Worm (Caenorhabditis elegans) whole organism, L4/young adult: ENCODE measurements around the gene C26B9.2.

Source experiments
- W03F9.2 ChIP-seq: fragments of 150-350 bp; optimal IDR thresholded peaks from 2 replicates; lab custom pipeline; 2014; ENCODE audit warnings: missing biosample characterization, missing genetic modification characterization
- dao-5 ChIP-seq: sonication (generic microtip); optimal IDR thresholded peaks from 2 replicates; lab custom pipeline; 2016; ENCODE audit warnings: missing genotype, missing genetic modification characterization, moderate library complexity, missing compliant biosample characterization
- him-1 ChIP-seq: sonication (generic microtip); optimal IDR thresholded peaks from 2 replicates; lab custom pipeline; 2016; ENCODE audit warnings: missing genotype, missing genetic modification reagents, missing genetic modification characterization, missing compliant biosample characterization

Gene C26B9.2

DNA sequence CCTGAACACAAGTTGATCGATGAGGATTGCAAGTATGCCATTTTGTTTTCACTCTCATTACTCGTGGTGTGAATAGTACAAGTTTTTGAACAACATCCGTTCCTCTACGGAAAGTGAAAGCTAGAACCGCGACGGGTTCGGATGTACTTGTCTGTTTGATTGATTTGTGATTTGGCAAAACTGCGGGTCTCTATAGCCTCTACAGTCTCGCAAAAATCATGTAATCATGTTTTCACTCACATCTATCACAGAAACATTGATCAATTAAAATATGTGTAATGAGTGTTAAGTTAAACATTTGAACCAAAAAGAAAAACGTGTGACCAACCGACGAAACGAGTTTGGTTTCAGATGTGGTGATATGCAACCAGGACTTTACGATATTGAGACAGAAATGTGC, 632 bp upstream of the C26B9.2 start:
- TF ChIP-seq him-1 (tag; lab: Kevin White, UChicago) (no peak), dao-5 (no peak), W03F9.2 (no peak)

DNA sequence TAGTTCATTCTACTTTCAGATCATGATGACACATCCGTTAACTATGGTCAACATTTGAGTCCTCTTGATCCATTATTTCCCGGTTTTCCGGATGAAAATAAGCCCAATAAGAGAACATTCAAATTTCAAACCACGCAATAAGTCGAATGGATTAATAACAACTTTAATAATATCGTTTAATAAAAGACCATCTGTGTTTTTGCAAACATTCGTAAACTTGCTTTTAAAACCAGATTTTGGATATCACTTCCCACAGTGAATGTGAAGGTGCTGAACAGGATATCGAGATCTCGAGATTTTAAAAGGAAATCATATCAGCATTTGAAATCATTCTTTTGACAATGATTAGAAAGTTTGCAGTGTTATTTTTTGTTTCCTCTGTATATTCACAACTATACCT, 2.0 kb downstream of the C26B9.2 start, which contains the start of gene C26B9.7:
Gene C26B9.7, plus strand, starts transcription at position 301 of the 400 bp plus-strand sequence.
- TF ChIP-seq W03F9.2 (no peak), him-1 (tag; lab: Kevin White, UChicago) (no peak), dao-5 (no peak)

DNA sequence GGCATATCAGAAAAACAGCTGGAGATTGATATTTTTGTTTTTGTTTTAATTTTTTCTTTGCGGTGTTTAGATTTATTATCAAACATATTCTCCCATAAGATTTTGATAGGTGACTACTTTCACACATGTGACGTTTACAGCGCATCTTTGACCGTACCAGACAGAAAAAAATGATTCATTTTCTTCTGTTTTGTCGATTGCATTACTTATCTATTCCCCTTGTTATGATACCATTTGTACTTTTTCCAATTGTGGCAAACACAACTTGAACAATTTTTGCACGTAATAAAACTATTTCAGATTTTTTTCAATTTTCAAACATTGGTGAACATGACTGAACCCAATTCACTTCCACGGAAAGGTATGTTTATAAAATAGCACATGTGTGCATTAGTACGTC, 4.3 kb downstream of the C26B9.2 start, which contains the start of gene C26B9.1:
Gene C26B9.1, plus strand, starts transcription at position 301 of the 400 bp plus-strand sequence.
- TF ChIP-seq him-1 (tag; lab: Kevin White, UChicago): no peak
- TF ChIP-seq dao-5: no peak
- no peak for TF ChIP-seq W03F9.2

DNA sequence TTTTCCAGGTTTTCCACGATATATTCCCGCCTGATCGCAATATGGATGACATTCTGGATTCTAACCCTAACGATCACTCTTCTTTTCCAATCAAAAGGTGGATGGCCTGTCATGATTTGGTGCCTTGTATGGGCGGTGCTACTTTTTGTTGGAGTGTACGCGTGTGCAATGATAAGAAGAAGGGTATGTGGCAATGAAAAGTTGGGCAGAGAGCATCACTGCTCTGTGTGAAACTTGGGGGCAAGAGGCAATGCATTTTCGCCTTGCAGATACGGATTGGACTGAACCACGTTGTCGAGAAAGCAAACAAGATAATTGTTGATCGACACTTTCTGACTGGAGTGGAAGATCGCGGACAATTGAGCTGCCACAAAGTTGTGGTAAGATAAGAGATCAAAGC, 6.3 kb downstream of the C26B9.2 start:
- no peak for TF ChIP-seq W03F9.2
- no peak for TF ChIP-seq him-1 (tag; lab: Kevin White, UChicago)
- no peak for TF ChIP-seq dao-5

DNA sequence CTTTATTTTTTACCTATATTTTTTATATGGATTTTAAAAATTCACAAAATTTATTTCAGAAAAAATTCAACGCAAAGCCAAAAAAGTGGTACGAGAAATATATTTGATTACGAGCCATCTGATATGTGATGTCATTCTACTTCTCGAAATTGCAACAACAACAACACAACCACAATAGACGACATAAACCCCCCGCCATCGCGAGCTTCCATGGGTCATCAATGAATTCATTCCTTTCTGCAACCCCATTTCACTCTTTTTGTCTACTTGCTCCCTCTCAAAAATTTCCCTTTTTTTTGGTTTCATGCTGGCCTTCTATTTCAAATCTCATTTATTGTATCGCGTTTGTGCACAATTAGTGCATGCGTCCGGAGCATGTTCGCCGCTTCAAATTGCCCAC, 7.9 kb downstream of the C26B9.2 start:
- TF ChIP-seq W03F9.2: no peak

DNA sequence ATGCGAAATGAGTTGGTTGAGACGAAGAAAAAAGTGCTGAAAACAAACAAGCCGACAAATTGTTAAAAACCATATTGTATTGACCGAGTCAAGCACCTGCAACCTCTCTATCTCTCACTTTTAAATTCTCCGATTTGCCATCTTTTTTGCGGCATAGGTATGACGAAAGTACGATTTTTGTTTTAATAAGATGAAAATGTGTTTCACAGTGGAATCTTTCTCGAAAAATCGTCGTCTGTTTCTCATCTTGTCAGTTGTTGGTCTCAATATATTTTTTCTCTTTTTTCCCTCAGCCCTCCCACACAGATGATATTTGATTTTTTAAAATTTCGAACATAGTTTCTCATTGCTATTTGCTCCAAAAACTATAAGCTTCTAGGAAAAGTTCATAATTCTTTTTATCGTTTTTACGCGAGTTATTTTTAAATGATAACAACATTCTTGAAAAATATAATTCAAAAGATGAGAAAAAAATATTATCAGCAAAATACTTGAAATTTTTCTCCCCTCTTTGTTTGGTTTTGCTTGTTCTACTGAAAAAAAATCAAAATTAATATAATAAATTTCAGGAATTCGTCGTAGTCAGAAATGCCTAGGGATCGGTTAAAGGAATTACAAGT, 8.7 kb downstream of the C26B9.2 start, which contains the start of gene syx-3:
Gene syx-3, plus strand, starts transcription at position 570 of the 620 bp plus-strand sequence.
- TF ChIP-seq him-1 (tag; lab: Kevin White, UChicago) (no peak), dao-5 (no peak), W03F9.2 (no peak)

DNA sequence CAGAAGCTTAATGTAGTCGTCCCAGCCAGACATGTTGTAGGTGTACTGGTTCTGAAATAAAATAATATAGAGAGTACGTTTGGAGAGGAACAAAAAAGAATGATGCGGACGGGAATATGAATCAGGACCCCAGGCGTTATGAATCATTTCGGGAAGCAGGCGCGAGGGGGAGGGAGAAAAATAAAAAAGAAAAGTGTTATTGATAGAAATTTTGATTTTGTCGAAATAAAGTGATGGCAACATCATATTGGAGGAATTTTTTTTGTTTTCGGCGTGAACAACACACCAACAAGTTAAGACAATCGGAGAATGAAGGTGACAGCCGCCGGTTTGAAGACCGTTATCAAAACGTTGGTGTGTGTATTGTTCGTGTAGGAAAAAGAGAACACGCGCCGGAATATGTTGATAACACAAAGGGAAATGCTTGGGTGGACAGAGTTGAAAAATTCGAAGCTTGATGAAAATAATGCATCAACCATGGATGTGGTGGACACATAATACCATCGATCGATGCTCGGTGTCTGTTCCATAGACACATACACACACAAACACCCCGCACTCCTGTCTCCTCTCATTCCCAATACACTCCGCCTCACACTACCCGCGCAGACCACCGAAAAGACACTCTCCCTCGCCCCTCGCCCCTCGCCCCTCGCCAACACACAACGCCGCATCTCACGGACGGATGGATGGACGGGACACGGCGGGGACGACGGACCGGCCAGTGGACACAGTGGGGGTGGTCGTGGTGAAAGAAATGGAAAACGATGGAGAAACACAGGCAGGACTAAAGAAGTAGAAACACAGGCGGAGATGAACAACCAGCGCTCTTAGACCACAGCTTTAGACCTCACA, 14.3 kb downstream of the C26B9.2 start, which contains the start of gene pfn-2:
Gene pfn-2, minus strand, starts transcription at position 51 of the 855 bp plus-strand sequence.
- peak; percentile 17 for TF ChIP-seq dao-5
- TF ChIP-seq W03F9.2: no peak

DNA sequence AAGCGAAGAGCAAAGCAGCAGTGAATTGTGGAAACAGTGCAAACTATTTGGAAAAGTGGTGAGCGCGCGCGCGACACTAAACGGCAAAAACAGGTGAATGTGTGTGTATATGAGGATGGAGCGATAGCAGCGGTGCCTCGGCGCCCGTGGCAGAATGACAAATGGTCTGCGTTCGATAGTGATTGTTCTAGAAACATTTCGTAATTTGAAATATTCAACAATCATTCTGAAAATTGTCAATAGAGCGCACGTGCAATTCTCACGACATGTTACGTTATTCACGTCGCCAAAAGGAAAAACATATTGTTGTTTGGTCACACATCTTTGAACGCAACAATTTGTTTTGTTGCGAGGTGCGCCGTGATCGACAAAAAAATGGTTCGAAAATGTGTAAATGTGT, 15.3 kb downstream of the C26B9.2 start:
- TF ChIP-seq him-1 (tag; lab: Kevin White, UChicago) (no peak), W03F9.2 (no peak), dao-5 (no peak)

DNA sequence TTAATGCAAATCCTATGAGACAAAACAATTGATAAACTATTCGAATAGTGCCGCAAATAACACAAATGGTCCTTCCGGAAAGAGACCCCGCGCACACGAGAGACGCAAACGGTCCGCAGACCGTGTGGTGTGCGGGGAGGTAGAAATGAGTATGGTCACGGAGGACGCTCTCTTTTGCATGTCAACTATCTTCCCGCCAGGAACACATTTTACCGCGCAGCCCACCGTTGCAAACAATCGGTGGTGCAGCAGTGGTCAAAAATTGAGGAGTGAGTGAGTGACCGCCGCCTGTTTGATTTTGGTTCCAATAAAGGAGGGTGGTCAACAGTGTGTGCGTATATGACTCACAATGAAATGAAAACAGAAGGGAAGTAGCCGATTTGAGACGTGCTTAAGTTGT, 20.7 kb downstream of the C26B9.2 start:
- no peak for TF ChIP-seq him-1 (tag; lab: Kevin White, UChicago)
- TF ChIP-seq W03F9.2: no peak
- TF ChIP-seq dao-5: no peak

DNA sequence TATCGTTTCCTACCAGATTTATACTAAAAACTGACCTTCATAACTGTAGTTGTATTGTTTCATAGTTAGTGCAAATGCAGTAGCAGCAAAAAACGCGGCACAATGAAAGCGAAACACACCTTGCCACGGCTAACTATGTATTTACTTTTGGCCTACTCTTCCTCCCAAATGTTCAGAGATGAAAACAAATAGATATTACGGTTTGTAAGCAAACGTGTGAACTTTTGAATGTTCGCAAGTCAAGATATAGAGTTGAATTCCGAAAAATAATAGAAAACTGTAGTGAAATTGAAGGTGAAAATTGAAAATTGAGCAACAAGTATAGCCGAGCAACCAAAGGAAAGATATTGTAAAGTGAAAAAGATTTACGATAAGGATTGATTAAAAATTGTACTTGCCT, 24.2 kb downstream of the C26B9.2 start, which contains the start of gene chtl-1:
Gene chtl-1, minus strand, starts transcription at position 101 of the 400 bp plus-strand sequence.
- TF ChIP-seq him-1 (tag; lab: Kevin White, UChicago): no peak
- no peak for TF ChIP-seq dao-5
- no peak for TF ChIP-seq W03F9.2

DNA sequence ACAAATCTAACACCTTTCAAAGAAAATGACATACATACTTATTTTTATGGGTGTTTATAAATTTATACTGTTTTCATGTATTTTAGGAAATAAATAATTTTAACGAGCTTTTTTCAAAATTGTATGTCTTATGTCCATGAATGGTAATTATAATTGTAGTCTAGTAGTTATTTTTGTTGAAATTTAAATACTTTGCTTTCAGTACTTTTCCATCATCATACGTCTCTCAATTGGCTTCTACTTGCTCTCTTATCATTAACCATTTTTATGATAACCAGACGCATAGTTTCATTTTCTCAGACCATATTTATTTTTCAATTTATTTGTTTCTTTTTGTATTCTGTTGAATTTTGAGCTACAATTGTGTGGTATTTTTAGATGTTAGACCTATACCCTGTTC, 25.4 kb downstream of the C26B9.2 start, which contains the start of gene F35C8.5:
Gene F35C8.5, plus strand, starts transcription at position 377 of the 400 bp plus-strand sequence.
- TF ChIP-seq dao-5 (no peak), W03F9.2 (no peak), him-1 (tag; lab: Kevin White, UChicago) (no peak)

DNA sequence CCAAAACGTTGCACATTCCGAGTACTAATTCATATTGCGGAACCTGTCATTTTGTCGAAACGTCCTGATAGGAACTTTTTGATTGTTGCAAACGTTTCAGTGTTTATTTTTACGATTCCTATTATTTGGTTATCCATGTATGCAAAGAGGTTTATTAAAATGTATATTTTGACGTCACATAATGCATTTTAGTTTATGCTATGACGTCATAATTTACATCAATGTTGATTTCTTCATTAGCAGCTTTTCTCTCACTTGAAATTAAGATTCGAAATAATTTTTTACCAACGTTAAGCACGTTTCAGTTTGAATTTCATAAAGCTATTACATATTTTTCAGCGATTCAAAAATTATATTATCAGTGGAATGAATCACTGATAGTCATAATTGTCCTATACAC, 26.6 kb downstream of the C26B9.2 start:
- TF ChIP-seq him-1 (tag; lab: Kevin White, UChicago): no peak
- TF ChIP-seq dao-5: no peak
- TF ChIP-seq W03F9.2: no peak

DNA sequence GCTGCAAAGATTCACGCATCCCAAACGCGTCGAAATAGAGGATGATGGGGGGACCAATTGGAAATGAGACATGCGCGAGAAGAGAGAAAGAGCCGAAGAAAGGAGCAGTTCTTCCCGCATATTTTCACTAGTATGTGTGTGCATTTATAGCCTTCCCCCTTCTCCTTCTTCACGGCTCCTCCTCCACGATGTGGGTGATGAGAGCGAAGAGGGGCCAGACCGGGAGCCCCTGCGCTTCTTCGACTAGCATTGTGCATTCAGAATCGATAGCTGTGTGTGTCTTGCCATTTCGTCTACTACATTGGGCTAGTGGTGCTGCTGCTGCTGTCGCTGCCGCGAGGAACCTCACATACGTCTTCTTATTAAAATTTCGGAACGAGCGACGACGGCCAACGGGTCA, 28.2 kb downstream of the C26B9.2 start, which contains the start of gene jkk-1:
Gene jkk-1, plus strand, starts transcription at position 249 of the 400 bp plus-strand sequence.
- TF ChIP-seq W03F9.2: no peak
- TF ChIP-seq dao-5: no peak
- TF ChIP-seq him-1 (tag; lab: Kevin White, UChicago): peak; percentile 40

DNA sequence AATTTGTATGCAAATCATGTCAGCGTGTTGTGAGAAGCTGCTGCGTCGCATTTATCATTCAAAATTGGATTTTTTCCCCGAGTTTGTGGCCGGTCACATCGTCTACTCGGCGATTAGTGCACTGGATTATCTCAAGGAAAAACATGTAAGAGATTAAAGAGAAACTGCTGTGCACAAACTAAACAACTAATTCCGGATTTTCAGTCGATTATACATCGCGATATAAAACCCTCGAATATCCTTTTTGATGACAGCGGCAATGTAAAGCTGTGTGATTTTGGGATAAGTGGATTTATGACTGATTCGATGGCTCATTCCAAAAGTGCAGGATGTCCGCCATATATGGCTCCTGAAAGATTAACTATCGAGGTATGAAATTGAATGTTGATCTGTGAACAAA, 30.6 kb downstream of the C26B9.2 start:
- TF ChIP-seq W03F9.2 (no peak), dao-5 (no peak), him-1 (tag; lab: Kevin White, UChicago) (no peak)

DNA sequence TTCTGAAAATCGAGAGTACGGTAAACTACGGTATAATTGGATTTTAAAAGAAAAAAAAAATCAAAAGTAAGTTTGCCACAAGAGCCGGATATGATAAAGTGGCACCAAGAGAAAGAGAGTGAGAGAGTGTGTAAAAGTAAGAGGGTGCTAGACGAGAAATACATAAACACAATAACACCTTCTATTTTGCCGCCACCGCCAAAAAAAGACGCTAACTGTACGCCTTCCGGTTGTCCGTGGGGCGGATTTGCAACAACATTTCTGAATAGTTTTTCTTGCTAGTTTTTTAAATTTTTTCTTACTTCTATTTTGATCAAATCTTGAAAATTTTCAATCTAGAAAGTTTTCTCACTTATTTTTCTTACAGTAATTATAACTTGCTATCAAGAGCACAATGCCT, 32.6 kb downstream of the C26B9.2 start, which contains the start of gene F35C8.8:
Gene F35C8.8, minus strand, starts transcription at position 2 of the 400 bp plus-strand sequence.
- no peak for TF ChIP-seq him-1 (tag; lab: Kevin White, UChicago)
- TF ChIP-seq W03F9.2: no peak
- TF ChIP-seq dao-5: no peak
